Fruit fly (Drosophila melanogaster): ENCODE data around the gene CG43732.

CG43732 gene

dm6 chr3R:18983614-18984185 is 33.7 kb downstream of the CG43732 start, which contains the start of the genes snRNP-U1-C and gukh (continued):
- TF ChIP-seq CG14710 (tag; optimal IDR thresholded peaks at IDR 0.05) (peak; percentile 88), CG6175 (GFP tag; IDR thresholded peaks at IDR 0.05) (peak; percentile 66; the same call in 1 of the 3 replicates), CG2678 (tag; optimal IDR thresholded peaks at IDR 0.05) (peak; percentile 82), CG13287 (GFP tag; IDR thresholded peaks at IDR 0.05; ENCODE audit: partially characterized antibody) (peak; percentile 88), sna (GFP tag; IDR thresholded peaks at IDR 0.05; ENCODE audit: partially characterized antibody) (peak; percentile 84), da (GFP tag; optimal IDR thresholded peaks at IDR 0.05) (no peak), trh (GFP tag; optimal IDR thresholded peaks at IDR 0.05) (peak; percentile 61), aop (GFP tag; IDR thresholded peaks at IDR 0.05) (peak; percentile 58), CG4820 (GFP tag; optimal IDR thresholded peaks at IDR 0.05) (peak; percentile 39), CG15696 (tag; optimal IDR thresholded peaks at IDR 0.05) (peak; percentile 76), CG12155 (GFP tag; optimal IDR thresholded peaks at IDR 0.05) (peak; percentile 87), CG11504 (tag; optimal IDR thresholded peaks at IDR 0.05) (peak; percentile 83), NK7.1 (GFP tag; optimal IDR thresholded peaks at IDR 0.05) (no peak), CG5180 (GFP tag; optimal IDR thresholded peaks at IDR 0.05) (peak; percentile 23), Sry-β (GFP tag; optimal IDR thresholded peaks at IDR 0.05) (peak; percentile 27), Gug (GFP tag; IDR thresholded peaks at IDR 0.05) (peak; percentile 62), CG11247 (GFP tag; IDR thresholded peaks at IDR 0.05) (peak; percentile 81), CG14667 (GFP tag; IDR thresholded peaks at IDR 0.05) (peak; percentile 67), her (GFP tag; optimal IDR thresholded peaks at IDR 0.05) (peak; percentile 11), Xrp1 (GFP tag; IDR thresholded peaks at IDR 0.05) (peak; percentile 91), CG18476 (GFP tag; optimal IDR thresholded peaks at IDR 0.05) (peak; percentile 69), pb (GFP tag; optimal IDR thresholded peaks at IDR 0.05) (no peak), Ptx1 (GFP tag; IDR thresholded peaks at IDR 0.05) (peak; percentile 85), CG6689 (GFP tag; IDR thresholded peaks at IDR 0.05) (peak; percentile 72), CG42726 (GFP tag; IDR thresholded peaks at IDR 0.05; ENCODE audit: partially characterized antibody) (peak; percentile 55), ase (GFP tag; IDR thresholded peaks at IDR 0.05) (peak; percentile 81), CG11696 (GFP tag; IDR thresholded peaks at IDR 0.05) (peak; percentile 44; the same call in 1 of the 2 replicates), Doc2 (GFP tag; IDR thresholded peaks at IDR 0.05) (no peak), tin (GFP tag; optimal IDR thresholded peaks at IDR 0.05) (peak; percentile 73), crc (GFP tag; optimal IDR thresholded peaks at IDR 0.05) (no peak), Dbx (GFP tag; IDR thresholded peaks at IDR 0.05) (peak; percentile 89), cato (GFP tag; optimal IDR thresholded peaks at IDR 0.05; ENCODE audit: borderline replicate concordance) (peak; percentile 20), CG14860 (GFP tag; IDR thresholded peaks at IDR 0.05; ENCODE audit: partially characterized antibody) (0 out of 3 replicates have a peak, but pooled peaks have one; percentile 32), H15 (GFP tag; IDR thresholded peaks at IDR 0.05) (peak; percentile 50; the same call in 1 of the 3 replicates), cg (GFP tag; optimal IDR thresholded peaks at IDR 0.05) (no peak), ab (GFP tag; optimal IDR thresholded peaks at IDR 0.05) (no peak), Dek (tag; optimal IDR thresholded peaks at IDR 0.05) (peak; percentile 82), ham (GFP tag; IDR thresholded peaks at IDR 0.05) (no peak; the same call in 1 of the 2 replicates), bcd (GFP tag; optimal IDR thresholded peaks at IDR 0.05) (peak; percentile 77), CG31441 (GFP tag; IDR thresholded peaks at IDR 0.05) (peak; percentile 86), CG4617 (GFP tag; optimal IDR thresholded peaks at IDR 0.05; ENCODE audit: borderline replicate concordance) (peak; percentile 88), CG17912 (GFP tag; optimal IDR thresholded peaks at IDR 0.05) (peak; percentile 28), mirr (GFP tag; optimal IDR thresholded peaks at IDR 0.05) (peak; percentile 35), tgo (GFP tag; IDR thresholded peaks at IDR 0.05) (peak; percentile 85; the same call in 2 of the 3 replicates), lilli (GFP tag; optimal IDR thresholded peaks at IDR 0.05) (peak; percentile 89), Chrac-16 (GFP tag; optimal IDR thresholded peaks at IDR 0.05) (peak; percentile 82), CG11398 (GFP tag; optimal IDR thresholded peaks at IDR 0.05) (no peak), pita (GFP tag; optimal IDR thresholded peaks at IDR 0.05) (peak; percentile 95), Poxn (GFP tag; IDR thresholded peaks at IDR 0.05) (peak; percentile 35), CG7556 (GFP tag; optimal IDR thresholded peaks at IDR 0.05) (peak; percentile 77)
